Worm (Caenorhabditis elegans) whole organism, L1 larva: ENCODE results near the gene pcn-1.
A peak's percentile ranks its signal among the peaks of the same experiment; 100 is the strongest.

Source experiments
- C04F5.9 ChIP-seq: sonication (generic microtip); optimal IDR thresholded peaks from 2 replicates; lab custom pipeline; 2016; ENCODE audit warnings: missing genetic modification characterization, missing compliant biosample characterization
- C34B4.2 ChIP-seq: sonication (generic microtip); optimal IDR thresholded peaks from 2 replicates; lab custom pipeline; 2017; ENCODE audit warnings: mild to moderate bottlenecking, missing genetic modification characterization, missing compliant biosample characterization
- alr-1 ChIP-seq: fragments of 200-800 bp; sonication (Bioruptor generic); optimal IDR thresholded peaks from 2 replicates; lab custom pipeline; 2018; ENCODE audit warnings: borderline replicate concordance, mild to moderate bottlenecking, missing genetic modification characterization, missing compliant biosample characterization
- aly-2 ChIP-seq: fragments of 150-350 bp; optimal IDR thresholded peaks from 2 replicates; lab custom pipeline; 2014; ENCODE audit warnings: missing biosample characterization, missing genetic modification characterization
- ceh-63 ChIP-seq: fragments of 200-800 bp; sonication (Bioruptor generic); optimal IDR thresholded peaks from 2 replicates; lab custom pipeline; 2018; ENCODE audit warnings: mild to moderate bottlenecking, missing genetic modification characterization, missing compliant biosample characterization
- ceh-82 ChIP-seq, 3 experiments: fragments of 150-350 bp in 1 of 3; sonication (generic microtip) in 2 of 3; optimal IDR thresholded peaks; 2 replicates each; lab custom pipeline; 2014 to 2017; ENCODE audit warnings: missing biosample characterization in 3 of 3, missing genetic modification characterization in 3 of 3
- ceh-88 ChIP-seq: fragments of 200-800 bp; sonication (Bioruptor generic); IDR thresholded peaks from 2 replicates; pipeline ENCODE4 v1.3.6; 2022; ENCODE audit warnings: missing genetic modification characterization, missing compliant biosample characterization
- ceh-90 ChIP-seq: sonication (generic microtip); optimal IDR thresholded peaks from 2 replicates; lab custom pipeline; 2016; ENCODE audit warnings: missing genetic modification characterization, missing compliant biosample characterization
- efl-3 ChIP-seq: fragments of 200-800 bp; sonication (Bioruptor generic); optimal IDR thresholded peaks from 2 replicates; lab custom pipeline; 2018; ENCODE audit warnings: mild to moderate bottlenecking, missing genetic modification characterization, missing compliant biosample characterization
- egl-27 ChIP-seq, 2 experiments: fragments of 150-350 bp in 1 of 2; sonication (generic microtip); optimal IDR thresholded peaks; 3 replicates each; lab custom pipeline; 2017 to 2018; ENCODE audit warnings: missing biosample characterization in 2 of 2, missing genetic modification characterization in 2 of 2, missing genetic modification reagents in 2 of 2
- elt-2 ChIP-seq: sonication (generic microtip); optimal IDR thresholded peaks from 2 replicates; lab custom pipeline; 2016; ENCODE audit warnings: missing genetic modification characterization, mild to moderate bottlenecking, inconsistent platforms, missing compliant biosample characterization, missing genetic modification reagents
- elt-3 ChIP-seq, 6 experiments: fragments of 150-350 bp in 1 of 6; sonication (generic microtip); optimal IDR thresholded peaks; 2 replicates each; lab custom pipeline; 2017 to 2018; ENCODE audit warnings: missing biosample characterization in 6 of 6, missing genetic modification characterization in 6 of 6, inconsistent platforms in 1 of 6
- fkh-10 ChIP-seq: sonication (generic microtip); optimal IDR thresholded peaks from 2 replicates; lab custom pipeline; 2017; ENCODE audit warnings: missing biosample characterization, missing genetic modification reagents, missing genetic modification characterization
- fkh-4 ChIP-seq: sonication (generic microtip); optimal IDR thresholded peaks from 2 replicates; lab custom pipeline; 2016; ENCODE audit warnings: missing compliant biosample characterization, missing genetic modification characterization, borderline replicate concordance
- grh-1 ChIP-seq: fragments of 200-800 bp; sonication (Bioruptor generic); IDR thresholded peaks from 2 replicates; pipeline ENCODE4 v1.3.6; 2022; ENCODE audit warnings: missing genetic modification reagents, missing genetic modification characterization, missing compliant biosample characterization
- irx-1 ChIP-seq: sonication (generic microtip); optimal IDR thresholded peaks from 2 replicates; lab custom pipeline; 2016; ENCODE audit warnings: missing genetic modification characterization, missing compliant biosample characterization
- isw-1 ChIP-seq: fragments of 200-800 bp; sonication (Bioruptor generic); IDR thresholded peaks from 2 replicates; pipeline ENCODE4 v1.3.6; 2022; ENCODE audit warnings: missing genetic modification characterization, missing compliant biosample characterization
- lin-13 ChIP-seq: fragments of 150-350 bp; optimal IDR thresholded peaks from 2 replicates; lab custom pipeline; 2014; ENCODE audit warnings: missing biosample characterization, missing genetic modification reagents, missing genetic modification characterization
- lin-15B ChIP-seq: fragments of 150-350 bp; sonication (generic microtip); optimal IDR thresholded peaks from 3 replicates; lab custom pipeline; 2014; ENCODE audit warnings: missing biosample characterization, missing genetic modification characterization
- lin-35 ChIP-seq, 2 experiments: fragments of 150-350 bp; optimal IDR thresholded peaks; 2 replicates each; lab custom pipeline; 2014; ENCODE audit warnings: missing biosample characterization in 2 of 2, missing genetic modification characterization in 2 of 2, missing genetic modification reagents in 2 of 2
- lin-39 ChIP-seq: fragments of 150-350 bp; optimal IDR thresholded peaks from 2 replicates; lab custom pipeline; 2014; ENCODE audit warnings: missing biosample characterization, missing genetic modification reagents, missing genetic modification characterization
- lir-3 ChIP-seq: sonication (generic microtip); optimal IDR thresholded peaks from 2 replicates; lab custom pipeline; 2016; ENCODE audit warnings: mild to moderate bottlenecking, missing genetic modification characterization, moderate library complexity, missing compliant biosample characterization; ENCODE audit not compliant: poor library complexity
- mab-9 ChIP-seq: fragments of 200-800 bp; sonication (Bioruptor generic); IDR thresholded peaks from 2 replicates; pipeline ENCODE4 v1.3.6; 2022; ENCODE audit warnings: missing genetic modification reagents, missing genetic modification characterization, missing compliant biosample characterization
- mdl-1 ChIP-seq, 2 experiments: fragments of 150-350 bp; optimal IDR thresholded peaks; 2 replicates each; lab custom pipeline; 2014 to 2017; ENCODE audit warnings: missing biosample characterization in 2 of 2, missing genetic modification characterization in 2 of 2, inconsistent platforms in 1 of 2
- mef-2 ChIP-seq: fragments of 150-350 bp; optimal IDR thresholded peaks from 2 replicates; lab custom pipeline; 2014; ENCODE audit warnings: missing biosample characterization, missing genetic modification characterization
- nhr-11 ChIP-seq: fragments of 150-350 bp; optimal IDR thresholded peaks from 2 replicates; lab custom pipeline; 2014; ENCODE audit warnings: missing biosample characterization, missing genetic modification characterization
- nhr-12 ChIP-seq: sonication (generic microtip); optimal IDR thresholded peaks from 2 replicates; lab custom pipeline; 2017; ENCODE audit warnings: missing biosample characterization, missing genetic modification characterization
- nhr-19 ChIP-seq: fragments of 200-800 bp; sonication (Bioruptor generic); conservative IDR thresholded peaks from 2 replicates; pipeline ENCODE4 v1.3.6; 2022; ENCODE audit warnings: missing genetic modification characterization, missing compliant biosample characterization
- nhr-237 ChIP-seq: fragments of 150-350 bp; optimal IDR thresholded peaks from 2 replicates; lab custom pipeline; 2014; ENCODE audit warnings: missing biosample characterization, missing genetic modification characterization
- nhr-28 ChIP-seq: fragments of 150-350 bp; optimal IDR thresholded peaks from 2 replicates; lab custom pipeline; 2014; ENCODE audit warnings: missing biosample characterization, missing genetic modification characterization
- nhr-71 ChIP-seq: sonication (generic microtip); optimal IDR thresholded peaks from 2 replicates; lab custom pipeline; 2016; ENCODE audit warnings: mild to moderate bottlenecking, missing genetic modification characterization, moderate library complexity, missing compliant biosample characterization
- nhr-76 ChIP-seq: sonication (generic microtip); optimal IDR thresholded peaks from 2 replicates; lab custom pipeline; 2017; ENCODE audit warnings: missing biosample characterization, missing genetic modification characterization
- nhr-90 ChIP-seq: sonication (generic microtip); optimal IDR thresholded peaks from 2 replicates; lab custom pipeline; 2016; ENCODE audit warnings: mild to moderate bottlenecking, missing genetic modification characterization, missing compliant biosample characterization; ENCODE audit not compliant: poor library complexity
- pag-3 ChIP-seq: sonication (generic microtip); optimal IDR thresholded peaks from 2 replicates; lab custom pipeline; 2017; ENCODE audit warnings: missing genetic modification characterization, mild to moderate bottlenecking, missing compliant biosample characterization, antibody characterized with exemption, borderline replicate concordance; ENCODE audit not compliant: insufficient read depth
- pax-3 ChIP-seq: fragments of 200-800 bp; sonication (Bioruptor generic); optimal IDR thresholded peaks from 2 replicates; lab custom pipeline; 2018; ENCODE audit warnings: mild to moderate bottlenecking, missing genetic modification characterization, moderate library complexity, missing compliant biosample characterization
- pqm-1 ChIP-seq: sonication (generic microtip); optimal IDR thresholded peaks from 3 replicates; lab custom pipeline; 2017; ENCODE audit warnings: missing biosample characterization, missing genetic modification characterization
- rnt-1 ChIP-seq: sonication (generic microtip); optimal IDR thresholded peaks from 2 replicates; lab custom pipeline; 2016; ENCODE audit warnings: mild to moderate bottlenecking, missing genetic modification characterization, moderate library complexity, missing compliant biosample characterization
- skn-1 ChIP-seq: fragments of 150-350 bp; optimal IDR thresholded peaks from 2 replicates; lab custom pipeline; 2014; ENCODE audit warnings: missing biosample characterization, missing genetic modification characterization
- snu-23 ChIP-seq: sonication (generic microtip); optimal IDR thresholded peaks from 2 replicates; lab custom pipeline; 2016; ENCODE audit warnings: missing genetic modification characterization, missing compliant biosample characterization
- sox-4 ChIP-seq: sonication (generic microtip); optimal IDR thresholded peaks from 2 replicates; lab custom pipeline; 2016; ENCODE audit warnings: missing genetic modification characterization, missing compliant biosample characterization
- sptf-1 ChIP-seq: fragments of 150-350 bp; optimal IDR thresholded peaks from 2 replicates; lab custom pipeline; 2014; ENCODE audit warnings: missing biosample characterization, missing genetic modification characterization
- swsn-7 ChIP-seq: sonication (generic microtip); optimal IDR thresholded peaks from 2 replicates; lab custom pipeline; 2016; ENCODE audit warnings: missing genetic modification characterization, missing compliant biosample characterization
- tlp-1 ChIP-seq: fragments of 150-350 bp; optimal IDR thresholded peaks from 2 replicates; lab custom pipeline; 2014; ENCODE audit warnings: missing biosample characterization, missing genetic modification characterization
- unc-130 ChIP-seq: fragments of 150-350 bp; optimal IDR thresholded peaks from 2 replicates; lab custom pipeline; 2017; ENCODE audit warnings: missing biosample characterization, missing genetic modification characterization, inconsistent platforms
- unc-30 ChIP-seq: sonication (generic microtip); optimal IDR thresholded peaks from 2 replicates; lab custom pipeline; 2017; ENCODE audit warnings: missing biosample characterization, missing genetic modification characterization
- unc-62 ChIP-seq: fragments of 150-350 bp; optimal IDR thresholded peaks from 2 replicates; lab custom pipeline; 2014; ENCODE audit warnings: missing biosample characterization, missing genetic modification reagents, missing genetic modification characterization
- unc-98 ChIP-seq: fragments of 200-800 bp; sonication (Bioruptor generic); IDR thresholded peaks from 2 replicates; pipeline ENCODE4 v1.3.6; 2022; ENCODE audit warnings: missing genetic modification characterization, missing compliant biosample characterization
- vab-15 ChIP-seq: sonication (generic microtip); optimal IDR thresholded peaks from 2 replicates; lab custom pipeline; 2017; ENCODE audit warnings: missing genotype, mild to moderate bottlenecking, missing genetic modification characterization, missing compliant biosample characterization
- xbp-1 ChIP-seq: sonication (generic microtip); optimal IDR thresholded peaks from 2 replicates; lab custom pipeline; 2016; ENCODE audit warnings: missing genetic modification characterization, missing compliant biosample characterization
- zip-4 ChIP-seq: fragments of 200-800 bp; sonication (Bioruptor generic); optimal IDR thresholded peaks from 2 replicates; lab custom pipeline; 2018; ENCODE audit warnings: mild to moderate bottlenecking, missing genetic modification characterization, moderate library complexity, missing compliant biosample characterization
- ztf-11 ChIP-seq, 2 experiments: sonication (generic microtip); optimal IDR thresholded peaks; 2 replicates each; lab custom pipeline; 2016 to 2017; ENCODE audit warnings: missing genetic modification characterization in 2 of 2, missing biosample characterization in 1 of 2, missing compliant biosample characterization in 1 of 2

The pcn-1 gene

DNA sequence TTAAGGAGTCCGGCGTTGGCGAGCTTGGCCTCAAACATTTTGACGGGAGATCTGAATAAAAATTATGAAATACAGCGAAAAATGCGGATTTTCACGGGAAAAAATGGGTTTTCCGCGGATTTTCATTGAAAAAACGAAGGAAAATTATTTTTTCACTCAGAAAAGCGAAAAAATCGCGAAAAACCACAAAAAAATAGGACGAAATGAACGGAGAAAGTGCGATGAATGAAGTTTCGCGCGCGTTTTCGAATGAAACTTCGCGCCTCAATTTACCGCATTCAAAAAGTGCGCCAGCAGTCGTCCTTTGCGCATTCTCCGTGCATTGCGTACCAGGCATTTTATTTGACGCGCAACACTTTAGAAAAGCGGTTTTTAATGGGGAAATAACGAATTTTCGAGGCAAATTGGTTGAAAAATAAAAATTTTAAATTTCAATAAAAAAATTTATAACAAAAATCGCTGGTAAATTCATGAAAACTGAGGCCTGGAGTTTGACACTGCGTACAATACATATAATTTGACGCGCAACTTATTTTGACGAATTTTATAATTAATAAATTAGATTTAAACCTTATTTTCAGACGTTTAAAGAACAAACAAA is at the start of gene pcn-1:
pcn-1 (minus strand) TSS at position 51 of the 601 bp plus-strand sequence.
- TF ChIP-seq lin-13, result peak; percentile 92
- peak; percentile 57 for TF ChIP-seq nhr-76 (tag; lab: Kevin White, UChicago)
- peak; percentile 80 for TF ChIP-seq ceh-63 (GFP tag; lab: Kevin White, UChicago)
- TF ChIP-seq grh-1 (GFP tag; lab: Robert Waterston, UW), result peak; percentile 96
- TF ChIP-seq C04F5.9 (tag; lab: Kevin White, UChicago), result peak; percentile 94
- peak in 3 of 6 experiments; percentile 63 to 92 (median 91) for TF ChIP-seq elt-3 (tag; optimal IDR thresholded peaks at IDR 0.05; lab: Kevin White, UChicago)
- TF ChIP-seq sptf-1 (tag; lab: Kevin White, UChicago), result no peak
- peak; percentile 91 for TF ChIP-seq lin-15B (tag; lab: Kevin White, UChicago)
- peak; percentile 97 for TF ChIP-seq rnt-1 (tag; lab: Kevin White, UChicago)
- TF ChIP-seq unc-62 (GFP tag; lab: Kevin White, UChicago), result peak; percentile 38
- peak; percentile 90 for TF ChIP-seq lin-39 (tag; lab: Kevin White, UChicago)
- TF ChIP-seq nhr-71 (tag; lab: Kevin White, UChicago), result peak; percentile 99
- peak; percentile 91 for TF ChIP-seq nhr-11 (tag; lab: Kevin White, UChicago)
- TF ChIP-seq pag-3, result no peak
- TF ChIP-seq mab-9 (GFP tag; lab: Robert Waterston, UW), result peak; percentile 96
- TF ChIP-seq efl-3 (GFP tag; lab: Kevin White, UChicago), result peak; percentile 100
- peak; percentile 96 for TF ChIP-seq snu-23 (GFP tag; lab: Kevin White, UChicago)
- no peak for TF ChIP-seq nhr-28 (tag; lab: Kevin White, UChicago)
- peak; percentile 44 for TF ChIP-seq aly-2 (tag; lab: Kevin White, UChicago)
- peak; percentile 68 to 94 for TF ChIP-seq ztf-11 (tag; optimal IDR thresholded peaks at IDR 0.05; lab: Kevin White, UChicago)
- peak; percentile 99 for TF ChIP-seq irx-1 (tag; lab: Kevin White, UChicago)
- peak; percentile 97 for TF ChIP-seq sox-4 (tag; lab: Kevin White, UChicago)
- TF ChIP-seq vab-15 (tag; lab: Kevin White, UChicago), result peak; percentile 48
- TF ChIP-seq alr-1 (tag; lab: Kevin White, UChicago), result no peak
- no peak for TF ChIP-seq unc-30 (tag; lab: Kevin White, UChicago)
- TF ChIP-seq nhr-237 (tag; lab: Kevin White, UChicago), result peak; percentile 71
- peak; percentile 97 for TF ChIP-seq xbp-1 (tag; lab: Kevin White, UChicago)
- peak; percentile 98 for TF ChIP-seq isw-1
- TF ChIP-seq egl-27 (tag; optimal IDR thresholded peaks at IDR 0.05; lab: Kevin White, UChicago), result peak in 1 of 2 experiments; percentile 24
- TF ChIP-seq ceh-88, result peak; percentile 94
- TF ChIP-seq C34B4.2 (tag; lab: Kevin White, UChicago), result peak; percentile 80
- no peak for TF ChIP-seq lir-3
- peak; percentile 93 to 95 (median 93) for TF ChIP-seq ceh-82 (tag; optimal IDR thresholded peaks at IDR 0.05; lab: Kevin White, UChicago)
- TF ChIP-seq unc-130 (tag; lab: Kevin White, UChicago), result peak; percentile 82
- peak; percentile 91 for TF ChIP-seq fkh-4 (tag; lab: Kevin White, UChicago)
- peak; percentile 93 for TF ChIP-seq elt-2 (tag; lab: Kevin White, UChicago)
- TF ChIP-seq mef-2, result peak; percentile 46
- TF ChIP-seq lin-35 (GFP tag; optimal IDR thresholded peaks at IDR 0.05; lab: Kevin White, UChicago), result peak; percentile 98
- TF ChIP-seq fkh-10 (GFP tag; lab: Kevin White, UChicago), result peak; percentile 87
- TF ChIP-seq ceh-90 (tag; lab: Kevin White, UChicago), result peak; percentile 75
- peak; percentile 97 for TF ChIP-seq nhr-19 (GFP tag; lab: Robert Waterston, UW)
- no peak for TF ChIP-seq pqm-1 (tag; lab: Kevin White, UChicago)
- no peak for TF ChIP-seq tlp-1 (tag; lab: Kevin White, UChicago)
- TF ChIP-seq nhr-90 (tag; lab: Kevin White, UChicago), result peak; percentile 98
- peak; percentile 83 for TF ChIP-seq skn-1 (tag; lab: Kevin White, UChicago)
- TF ChIP-seq swsn-7 (tag; lab: Kevin White, UChicago), result peak; percentile 98
- TF ChIP-seq mdl-1 (tag; optimal IDR thresholded peaks at IDR 0.05; lab: Kevin White, UChicago), result peak in 1 of 2 experiments; percentile 66
- peak; percentile 93 for TF ChIP-seq unc-98
- peak; percentile 97 for TF ChIP-seq pax-3 (tag; lab: Kevin White, UChicago)
- no peak for TF ChIP-seq nhr-12
- TF ChIP-seq zip-4 (GFP tag; lab: Kevin White, UChicago), result peak; percentile 94
